Fruit fly (Drosophila melanogaster): ENCODE measurements around the gene wnd.

The wnd gene

DNA sequence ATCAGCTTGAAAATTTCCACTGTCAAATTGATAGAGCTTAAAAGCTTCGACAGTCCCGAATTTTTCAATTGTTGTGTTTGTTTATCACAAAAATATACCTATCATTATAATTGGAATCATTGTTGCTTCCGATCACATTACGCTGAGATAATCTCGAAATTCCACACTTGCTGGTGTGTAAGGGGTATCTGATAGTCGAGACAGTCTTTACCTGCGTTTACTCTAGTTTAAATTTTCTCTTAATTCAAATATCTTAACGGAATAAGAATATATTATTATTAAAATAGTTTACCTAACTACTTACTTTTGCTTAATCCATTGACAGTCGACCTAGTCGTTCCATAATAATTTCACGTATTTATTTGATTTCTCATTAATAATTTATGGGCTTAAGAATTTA, 14.5 kb upstream of the wnd start:
- TF ChIP-seq CG5204 (GFP tag; optimal IDR thresholded peaks at IDR 0.05) (no peak), cnc (optimal IDR thresholded peaks at IDR 0.05) (no peak), cic (GFP tag; optimal IDR thresholded peaks at IDR 0.05) (no peak)

DNA sequence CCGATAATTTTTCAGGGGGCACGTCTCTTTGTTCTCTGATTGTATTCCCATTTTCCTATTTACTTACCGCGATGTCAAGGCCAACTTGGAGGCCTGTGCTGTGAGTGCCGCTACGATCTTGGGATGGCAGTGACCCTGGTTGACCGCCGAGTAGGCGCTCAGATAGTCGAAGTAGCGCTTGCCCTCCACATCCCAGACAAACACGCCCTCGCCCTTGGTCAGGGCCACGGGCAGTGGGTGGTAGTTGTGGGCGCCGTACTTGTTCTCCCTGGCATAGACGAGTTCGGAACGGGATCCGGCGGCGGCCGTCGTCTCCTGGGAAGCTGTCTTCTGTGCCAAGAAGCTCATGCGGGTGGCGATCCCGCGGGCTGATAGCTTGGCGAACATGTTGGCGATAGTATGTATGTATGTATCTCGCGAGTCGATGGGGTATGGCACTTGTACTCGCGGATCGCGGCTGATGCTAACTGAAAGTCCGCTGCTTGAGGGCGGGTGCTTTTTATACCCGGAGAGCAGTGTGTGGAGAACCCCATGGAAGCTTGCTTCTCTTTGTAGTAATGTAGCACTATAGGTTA, 13.9 kb upstream of the wnd start, which contains the start of gene Oat:
Oat (minus strand) TSS at position 478 of the 575 bp plus-strand sequence.
- TF ChIP-seq bab1 (GFP tag; optimal IDR thresholded peaks at IDR 0.05) (peak; percentile 35), Clk (GFP tag; optimal IDR thresholded peaks at IDR 0.05) (no peak)

DNA sequence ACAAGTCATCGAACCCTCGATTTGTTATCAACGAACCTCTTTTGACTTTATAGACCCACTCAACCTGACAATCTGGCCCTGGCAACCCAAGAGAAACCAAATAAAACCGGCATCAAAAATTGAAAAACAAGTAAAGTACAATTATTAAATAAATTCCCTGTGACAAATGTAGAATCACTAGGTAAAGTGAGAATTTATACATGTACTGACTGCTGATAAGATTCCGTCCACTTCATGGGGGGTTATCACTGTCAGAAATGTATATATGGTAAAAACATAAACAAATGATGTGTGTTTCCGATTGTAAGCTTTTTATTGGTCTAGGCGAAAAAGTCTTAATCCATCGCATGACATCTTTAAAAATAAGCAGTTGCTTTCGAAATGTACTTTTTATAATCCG, 13.1 kb upstream of the wnd start:
- no peak for TF ChIP-seq cic (GFP tag; optimal IDR thresholded peaks at IDR 0.05)
- no peak for TF ChIP-seq ovo (GFP tag; optimal IDR thresholded peaks at IDR 0.05)
- TF ChIP-seq toe (GFP tag; optimal IDR thresholded peaks at IDR 0.05) = no peak
- no peak for TF ChIP-seq CG14711 (tag; optimal IDR thresholded peaks at IDR 0.05)
- TF ChIP-seq pad (GFP tag; optimal IDR thresholded peaks at IDR 0.05) = no peak
- TF ChIP-seq kay (GFP tag; ENCODE audit: borderline replicate concordance) = no peak
- TF ChIP-seq Crg-1 (GFP tag; optimal IDR thresholded peaks at IDR 0.05) = no peak
- no peak for TF ChIP-seq tj (GFP tag; optimal IDR thresholded peaks at IDR 0.05)
- TF ChIP-seq Clk (GFP tag; optimal IDR thresholded peaks at IDR 0.05) = no peak
- no peak for TF ChIP-seq CG7101 (tag; optimal IDR thresholded peaks at IDR 0.05)
- TF ChIP-seq CG11617 (GFP tag; optimal IDR thresholded peaks at IDR 0.05) = no peak
- no peak for TF ChIP-seq CG5204 (GFP tag; optimal IDR thresholded peaks at IDR 0.05)
- no peak for TF ChIP-seq bab1 (GFP tag; optimal IDR thresholded peaks at IDR 0.05)

DNA sequence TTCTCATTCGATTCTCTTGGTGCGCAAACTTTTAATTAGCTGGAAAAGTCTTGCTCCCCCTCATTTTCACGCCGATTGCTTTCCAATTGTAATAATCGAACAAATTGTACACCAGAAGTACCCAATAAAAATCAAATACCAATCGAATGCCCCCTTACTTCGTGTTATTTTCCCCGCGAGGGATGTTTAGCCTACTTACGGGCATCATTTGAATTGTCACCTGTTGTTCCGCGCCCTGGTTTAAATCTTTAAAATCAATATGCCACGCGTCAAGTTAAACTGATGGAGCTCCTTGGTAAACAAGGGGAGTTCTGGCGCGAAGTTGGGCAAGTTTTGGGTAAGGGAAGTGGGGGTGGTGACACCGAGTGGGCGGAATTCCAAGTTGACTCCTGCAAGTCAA, 10.7 kb upstream of the wnd start:
- TF ChIP-seq cnc (optimal IDR thresholded peaks at IDR 0.05) (no peak), CG14711 (tag; optimal IDR thresholded peaks at IDR 0.05) (no peak), CG33017 (tag; optimal IDR thresholded peaks at IDR 0.05) (no peak), pad (GFP tag; optimal IDR thresholded peaks at IDR 0.05) (no peak), Clk (GFP tag; optimal IDR thresholded peaks at IDR 0.05) (no peak), cic (GFP tag; optimal IDR thresholded peaks at IDR 0.05) (no peak), CG7045 (GFP tag; optimal IDR thresholded peaks at IDR 0.05) (no peak)

DNA sequence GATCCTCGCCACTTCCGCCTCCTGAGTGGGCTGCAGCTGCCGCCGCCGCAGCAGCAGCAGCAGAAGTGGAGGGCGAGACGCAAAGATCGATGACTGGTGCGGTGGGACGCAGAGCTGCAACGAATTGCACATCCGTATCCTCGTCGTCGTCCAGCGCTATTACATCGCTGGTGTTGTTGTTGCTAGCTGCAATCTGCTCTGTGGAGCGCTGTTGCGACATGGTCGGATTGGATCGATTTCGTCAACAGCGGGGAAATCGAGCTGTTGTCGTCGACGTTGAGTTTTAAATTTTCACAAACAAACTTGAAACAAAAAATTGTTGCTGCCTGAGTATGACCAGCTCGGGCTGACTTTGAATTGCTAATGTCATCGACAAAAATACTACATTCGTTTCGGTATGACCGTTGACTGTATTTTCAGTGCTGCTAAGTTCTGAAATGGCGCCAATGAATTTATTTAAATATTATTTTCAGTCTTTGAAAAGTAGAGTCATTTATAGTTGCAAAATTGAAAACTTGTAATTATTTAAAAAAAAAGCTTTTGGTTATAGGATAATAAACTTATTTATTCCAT, 7.0 kb upstream of the wnd start, which contains the start of gene Rnf146:
Rnf146 (minus strand) TSS at position 369 of the 573 bp plus-strand sequence.
- TF ChIP-seq Mnt (GFP tag; optimal IDR thresholded peaks at IDR 0.05) (no peak), bab1 (GFP tag; optimal IDR thresholded peaks at IDR 0.05) (peak; percentile 63), cic (GFP tag; optimal IDR thresholded peaks at IDR 0.05) (no peak), pad (GFP tag; optimal IDR thresholded peaks at IDR 0.05) (peak; percentile 25), CG33017 (tag; optimal IDR thresholded peaks at IDR 0.05) (peak; percentile 14), CG12768 (GFP tag; optimal IDR thresholded peaks at IDR 0.05) (no peak), CG11617 (GFP tag; optimal IDR thresholded peaks at IDR 0.05) (no peak), CG14711 (tag; optimal IDR thresholded peaks at IDR 0.05) (no peak), CG7101 (tag; optimal IDR thresholded peaks at IDR 0.05) (peak; percentile 34), CG7045 (GFP tag; optimal IDR thresholded peaks at IDR 0.05) (no peak)

DNA sequence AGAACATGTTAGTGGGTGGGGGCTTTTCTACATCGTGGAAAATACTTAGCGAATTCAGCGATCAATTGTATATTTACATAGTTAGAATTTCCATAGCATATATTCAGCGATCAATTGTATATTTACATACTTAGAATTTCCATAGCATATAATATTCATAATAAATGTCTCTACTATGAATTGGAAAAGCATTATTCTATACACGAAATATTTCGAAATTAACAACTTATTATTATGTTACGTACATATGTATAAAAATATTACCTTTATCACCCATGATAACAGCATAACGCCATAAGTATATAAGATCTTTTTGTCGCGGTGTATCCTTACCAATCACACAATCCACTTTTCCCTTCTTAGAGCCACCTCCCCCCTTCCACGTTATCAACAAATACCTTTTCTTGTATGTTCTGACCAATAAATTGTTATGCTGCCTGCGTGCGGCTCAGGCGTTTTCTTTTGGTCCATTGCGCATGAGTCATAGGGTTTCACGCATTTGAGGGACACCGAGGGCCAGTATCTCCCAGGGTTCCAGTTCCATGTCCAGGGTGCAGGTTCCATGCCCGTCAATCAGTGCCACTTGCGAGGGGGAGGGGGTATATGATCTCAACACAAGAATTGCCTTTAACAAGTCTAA, 1.4 kb upstream of the wnd start:
- TF ChIP-seq ovo (GFP tag; optimal IDR thresholded peaks at IDR 0.05) (no peak), CG1620 (GFP tag; optimal IDR thresholded peaks at IDR 0.05) (no peak), CG5204 (GFP tag; optimal IDR thresholded peaks at IDR 0.05) (no peak), CG7045 (GFP tag; optimal IDR thresholded peaks at IDR 0.05) (no peak), bab1 (GFP tag; optimal IDR thresholded peaks at IDR 0.05) (no peak), CG12768 (GFP tag; optimal IDR thresholded peaks at IDR 0.05) (no peak), Hr96 (GFP tag; optimal IDR thresholded peaks at IDR 0.05) (no peak), tj (GFP tag; optimal IDR thresholded peaks at IDR 0.05) (no peak), cnc (optimal IDR thresholded peaks at IDR 0.05) (no peak), Mnt (GFP tag; optimal IDR thresholded peaks at IDR 0.05) (no peak), kay (GFP tag; ENCODE audit: borderline replicate concordance) (no peak)

DNA sequence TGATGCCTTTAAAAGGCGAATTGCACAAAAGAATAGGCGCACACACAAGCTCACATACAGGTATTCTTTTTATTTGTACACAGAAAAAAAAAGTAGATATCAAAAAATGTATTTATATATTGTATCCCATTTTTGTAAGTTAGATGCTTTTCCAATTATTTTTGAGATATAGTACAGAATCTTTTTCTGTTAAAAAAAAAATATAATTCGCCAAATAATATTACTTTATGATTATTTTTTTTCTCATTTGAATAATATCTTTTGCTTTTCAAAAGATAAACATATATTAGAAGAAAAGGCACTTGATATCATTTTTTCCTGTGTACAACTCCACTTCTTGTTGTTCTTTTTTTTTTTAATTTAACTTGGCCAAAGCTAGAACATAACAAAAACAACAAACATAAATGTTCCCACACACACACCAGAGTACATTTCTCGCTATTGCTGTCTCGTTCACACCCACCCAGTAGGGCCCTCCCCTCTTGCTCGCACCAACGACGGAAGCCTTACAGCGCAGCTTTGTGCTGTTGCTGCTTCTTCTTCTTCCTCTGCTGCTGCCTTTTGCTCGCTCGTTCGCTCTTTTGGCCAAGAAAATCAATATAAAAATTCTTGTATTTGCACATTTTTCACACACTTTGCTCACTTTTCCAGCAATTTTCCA, 665 bp downstream of the wnd start:
- no peak for TF ChIP-seq Mnt (GFP tag; optimal IDR thresholded peaks at IDR 0.05)
- TF ChIP-seq kay (GFP tag; ENCODE audit: borderline replicate concordance) = peak; percentile 69
- TF ChIP-seq CG33017 (tag; optimal IDR thresholded peaks at IDR 0.05) = peak; percentile 71
- TF ChIP-seq cic (GFP tag; optimal IDR thresholded peaks at IDR 0.05) = no peak
- TF ChIP-seq Clk (GFP tag; optimal IDR thresholded peaks at IDR 0.05) = no peak
- TF ChIP-seq tj (GFP tag; optimal IDR thresholded peaks at IDR 0.05) = peak; percentile 65
- no peak for TF ChIP-seq Crg-1 (GFP tag; optimal IDR thresholded peaks at IDR 0.05)
- TF ChIP-seq CG1620 (GFP tag; optimal IDR thresholded peaks at IDR 0.05) = no peak
- TF ChIP-seq bab1 (GFP tag; optimal IDR thresholded peaks at IDR 0.05) = peak; percentile 87
- TF ChIP-seq CG12768 (GFP tag; optimal IDR thresholded peaks at IDR 0.05) = peak; percentile 28
- TF ChIP-seq pad (GFP tag; optimal IDR thresholded peaks at IDR 0.05) = peak; percentile 29
- TF ChIP-seq toe (GFP tag; optimal IDR thresholded peaks at IDR 0.05) = no peak
- TF ChIP-seq CG11617 (GFP tag; optimal IDR thresholded peaks at IDR 0.05) = peak; percentile 41
- TF ChIP-seq CG14711 (tag; optimal IDR thresholded peaks at IDR 0.05) = peak; percentile 90
- TF ChIP-seq CG7101 (tag; optimal IDR thresholded peaks at IDR 0.05) = peak; percentile 84
- peak; percentile 13 for TF ChIP-seq CG5204 (GFP tag; optimal IDR thresholded peaks at IDR 0.05)
- TF ChIP-seq CG7045 (GFP tag; optimal IDR thresholded peaks at IDR 0.05) = peak; percentile 75
- peak; percentile 36 for TF ChIP-seq Hr96 (GFP tag; optimal IDR thresholded peaks at IDR 0.05)
- TF ChIP-seq cnc (optimal IDR thresholded peaks at IDR 0.05) = no peak
- no peak for TF ChIP-seq ovo (GFP tag; optimal IDR thresholded peaks at IDR 0.05)
